Worm (Caenorhabditis elegans) whole organism, L2 larva: ENCODE data around the gene rap-2.
"Not testable (repeated sequence)": the region's sequence is repeated elsewhere in the genome, so short reads cannot be mapped to it uniquely, and the experiment has no call there.

Experiments
- aly-2 ChIP-seq: fragments of 150-350 bp; optimal IDR thresholded peaks from 2 replicates; lab custom pipeline; 2014; ENCODE audit warnings: missing biosample characterization, missing genetic modification characterization
- elt-3 ChIP-seq: sonication (generic microtip); optimal IDR thresholded peaks from 2 replicates; lab custom pipeline; 2017; ENCODE audit warnings: missing biosample characterization, missing genetic modification characterization
- lin-13 ChIP-seq: fragments of 150-350 bp; optimal IDR thresholded peaks from 2 replicates; lab custom pipeline; 2014; ENCODE audit warnings: missing biosample characterization, missing genetic modification reagents, missing genetic modification characterization
- lsy-2 ChIP-seq, 2 experiments: fragments of 150-350 bp in 1 of 2; sonication (generic microtip) in 1 of 2; optimal IDR thresholded peaks; 2 replicates each; lab custom pipeline; 2014 to 2017; ENCODE audit warnings: missing biosample characterization in 2 of 2, missing genetic modification characterization in 2 of 2
- nhr-23 ChIP-seq: fragments of 150-350 bp; optimal IDR thresholded peaks from 2 replicates; lab custom pipeline; 2014; ENCODE audit warnings: missing biosample characterization, missing genetic modification reagents, missing genetic modification characterization
- sma-3 ChIP-seq: sonication (generic microtip); optimal IDR thresholded peaks from 2 replicates; lab custom pipeline; 2016; ENCODE audit warnings: missing genetic modification reagents, missing genetic modification characterization, missing compliant biosample characterization
- sma-9 ChIP-seq, 2 experiments: fragments of 150-350 bp in 1 of 2; sonication (generic microtip) in 1 of 2; optimal IDR thresholded peaks; 2 replicates each; lab custom pipeline; 2014 to 2016; ENCODE audit warnings: missing genetic modification characterization in 2 of 2, mild to moderate bottlenecking in 1 of 2, missing biosample characterization in 1 of 2, missing compliant biosample characterization in 1 of 2, missing genetic modification reagents in 1 of 2, moderate library complexity in 1 of 2
- unc-39 ChIP-seq: fragments of 150-350 bp; optimal IDR thresholded peaks from 2 replicates; lab custom pipeline; 2014; ENCODE audit warnings: missing biosample characterization, missing genetic modification characterization
- unc-55 ChIP-seq: fragments of 150-350 bp; sonication (generic microtip); optimal IDR thresholded peaks from 3 replicates; lab custom pipeline; 2014; ENCODE audit warnings: missing biosample characterization, missing genetic modification reagents, missing genetic modification characterization
- unc-62 ChIP-seq: fragments of 150-350 bp; optimal IDR thresholded peaks from 2 replicates; lab custom pipeline; 2014; ENCODE audit warnings: missing biosample characterization, missing genetic modification reagents, missing genetic modification characterization
- zag-1 ChIP-seq: fragments of 150-350 bp; optimal IDR thresholded peaks from 2 replicates; lab custom pipeline; 2014; ENCODE audit warnings: missing biosample characterization, missing genetic modification characterization
- ztf-11 ChIP-seq: sonication (generic microtip); optimal IDR thresholded peaks from 2 replicates; lab custom pipeline; 2017; ENCODE audit warnings: missing biosample characterization, missing genetic modification characterization

- TF ChIP-seq unc-62 (GFP tag; lab: Kevin White, UChicago); lin-13; elt-3 (tag; lab: Kevin White, UChicago); unc-39; zag-1 (tag; lab: Kevin White, UChicago); unc-55 (GFP tag; lab: Kevin White, UChicago); aly-2 (tag; lab: Kevin White, UChicago); nhr-23; sma-3; sma-9 (GFP tag; optimal IDR thresholded peaks at IDR 0.05; lab: Kevin White, UChicago); sma-9 (tag; optimal IDR thresholded peaks at IDR 0.05; lab: Kevin White, UChicago); lsy-2 (tag; optimal IDR thresholded peaks at IDR 0.05; lab: Kevin White, UChicago); ztf-11 (tag; lab: Kevin White, UChicago): not testable (repeated sequence)
Measured at ce11 chrV:15031373-15031772, 32.5 kb downstream of the rap-2 start, which contains the start of gene cng-1.
